Worm (Caenorhabditis elegans) whole organism, young adult: ENCODE results near the gene R08C7.11.

Source experiments
- lin-35 ChIP-seq, 3 experiments: fragments of 150-350 bp in 2 of 3; sonication (generic microtip) in 1 of 3; optimal IDR thresholded peaks; 2 replicates each; lab custom pipeline; 2014 to 2018; ENCODE audit warnings: missing biosample characterization in 3 of 3, missing genetic modification characterization in 3 of 3, missing genetic modification reagents in 3 of 3
- zfh-2 ChIP-seq: fragments of 200-800 bp; sonication (Bioruptor generic); conservative IDR thresholded peaks from 2 replicates; pipeline ENCODE4 v1.3.6; 2022; ENCODE audit warnings: missing genetic modification reagents, missing genetic modification characterization, missing compliant biosample characterization

ce11 chrIV:4437825-4438224, 16.9 kb downstream of the R08C7.11 start:
- TF ChIP-seq zfh-2 (GFP tag; lab: Robert Waterston, UW) = no peak
- no peak for TF ChIP-seq lin-35 (GFP tag; optimal IDR thresholded peaks at IDR 0.05; lab: Kevin White, UChicago)
